Worm (Caenorhabditis elegans) whole organism, midembryonic: ENCODE results near the gene nspb-4.

Experiments used
- T22C8.4 ChIP-seq: fragments of 200-800 bp; sonication (Bioruptor generic); IDR thresholded peaks from 2 replicates; pipeline ENCODE4 v1.3.6; 2022; ENCODE audit warnings: missing genetic modification characterization, missing compliant biosample characterization
- cog-1 ChIP-seq: sonication (generic microtip); optimal IDR thresholded peaks from 2 replicates; lab custom pipeline; 2016; ENCODE audit warnings: missing genetic modification characterization, missing compliant biosample characterization
- flt-1 ChIP-seq: fragments of 200-800 bp; sonication (Bioruptor generic); IDR thresholded peaks from 2 replicates; pipeline ENCODE4 v1.3.6; 2022; ENCODE audit warnings: missing genetic modification characterization, missing compliant biosample characterization
- med-1 ChIP-seq: sonication (generic microtip); optimal IDR thresholded peaks from 2 replicates; lab custom pipeline; 2017; ENCODE audit warnings: missing genetic modification characterization, mild to moderate bottlenecking, missing compliant biosample characterization, antibody characterized with exemption, missing genetic modification reagents; ENCODE audit not compliant: insufficient read depth
- ref-1 ChIP-seq: fragments of 200-800 bp; sonication (Bioruptor generic); conservative IDR thresholded peaks from 2 replicates; pipeline ENCODE4 v1.3.6; 2022; ENCODE audit warnings: missing genetic modification reagents, missing genetic modification characterization, missing compliant biosample characterization
- tab-1 ChIP-seq: fragments of 200-800 bp; sonication (Bioruptor generic); IDR thresholded peaks from 2 replicates; pipeline ENCODE4 v1.3.6; 2022; ENCODE audit warnings: missing genetic modification characterization, missing compliant biosample characterization
- ztf-23 ChIP-seq: fragments of 200-800 bp; sonication (Bioruptor generic); IDR thresholded peaks from 2 replicates; pipeline ENCODE4 v1.3.6; 2022; ENCODE audit warnings: missing genetic modification reagents, missing genetic modification characterization, missing compliant biosample characterization
- ztf-29 ChIP-seq: fragments of 200-800 bp; sonication (Bioruptor generic); IDR thresholded peaks from 2 replicates; pipeline ENCODE4 v1.3.6; 2022; ENCODE audit warnings: missing genetic modification reagents, missing genetic modification characterization, missing compliant biosample characterization

DNA sequence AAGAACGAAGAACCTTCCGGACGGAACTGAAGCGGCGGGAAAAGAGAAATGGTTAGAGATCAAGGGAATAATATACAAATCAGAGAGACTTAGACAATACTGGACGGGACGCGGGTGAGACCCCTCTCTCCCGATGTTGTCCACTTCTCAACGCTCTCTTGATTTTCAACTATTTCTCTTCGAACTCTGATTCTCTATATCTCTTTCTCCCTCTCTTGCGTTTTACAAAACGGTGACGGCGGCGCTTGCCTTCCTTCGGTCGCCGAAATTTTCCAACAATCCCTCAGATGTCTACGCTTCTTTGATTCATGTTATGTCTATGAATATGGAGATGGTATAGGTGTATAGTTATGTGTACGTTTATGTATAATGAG, 21.3 kb upstream of the nspb-4 start:
- TF ChIP-seq cog-1 (tag; lab: Kevin White, UChicago) (peak; percentile 1), T22C8.4 (GFP tag; lab: Robert Waterston, UW) (no peak), ztf-29 (GFP tag; lab: Robert Waterston, UW) (no peak), tab-1 (GFP tag; lab: Robert Waterston, UW) (no peak), ztf-23 (no peak), ref-1 (GFP tag; lab: Robert Waterston, UW) (no peak), med-1 (GFP tag; lab: Kevin White, UChicago) (no peak), flt-1 (GFP tag; lab: Robert Waterston, UW) (no peak)
